Worm (Caenorhabditis elegans) whole organism, L2 larva: ENCODE measurements around the gene T27E4.7.

Experiments used
- C34F6.9 ChIP-seq: fragments of 150-350 bp; optimal IDR thresholded peaks from 2 replicates; lab custom pipeline; 2014; ENCODE audit warnings: missing biosample characterization, missing genetic modification characterization
- F13H6.1 ChIP-seq: sonication (generic microtip); optimal IDR thresholded peaks from 2 replicates; lab custom pipeline; 2016; ENCODE audit warnings: missing genetic modification characterization, missing compliant biosample characterization
- Y55F3AM.14 ChIP-seq: fragments of 200-800 bp; sonication (Bioruptor generic); optimal IDR thresholded peaks from 2 replicates; lab custom pipeline; 2018; ENCODE audit warnings: mild to moderate bottlenecking, missing genetic modification characterization, missing compliant biosample characterization
- ama-1 ChIP-seq: fragments of 150-350 bp; optimal IDR thresholded peaks from 2 replicates; lab custom pipeline; 2018; ENCODE audit warnings: inconsistent platforms
- blmp-1 ChIP-seq: sonication (generic microtip); optimal IDR thresholded peaks from 2 replicates; lab custom pipeline; 2017; ENCODE audit warnings: missing genetic modification characterization, mild to moderate bottlenecking, missing compliant biosample characterization, antibody characterized with exemption, moderate library complexity; ENCODE audit not compliant: insufficient read depth
- ceh-16 ChIP-seq: fragments of 150-350 bp; optimal IDR thresholded peaks from 2 replicates; lab custom pipeline; 2014; ENCODE audit warnings: missing biosample characterization, missing genetic modification characterization
- crh-2 ChIP-seq: sonication (generic microtip); optimal IDR thresholded peaks from 2 replicates; lab custom pipeline; 2017; ENCODE audit warnings: missing biosample characterization, missing genetic modification characterization
- egl-27 ChIP-seq: sonication (generic microtip); optimal IDR thresholded peaks from 3 replicates; lab custom pipeline; 2017; ENCODE audit warnings: missing biosample characterization, missing genetic modification reagents, missing genetic modification characterization
- elt-3 ChIP-seq: sonication (generic microtip); optimal IDR thresholded peaks from 2 replicates; lab custom pipeline; 2017; ENCODE audit warnings: missing biosample characterization, missing genetic modification characterization
- fos-1 ChIP-seq: fragments of 150-350 bp; optimal IDR thresholded peaks from 2 replicates; lab custom pipeline; 2014; ENCODE audit warnings: missing biosample characterization, missing genetic modification characterization
- lin-11 ChIP-seq: fragments of 150-350 bp; sonication (generic microtip); optimal IDR thresholded peaks from 2 replicates; lab custom pipeline; 2014; ENCODE audit warnings: missing biosample characterization, missing genetic modification characterization, inconsistent platforms, mixed read lengths
- lsy-2 ChIP-seq, 2 experiments: fragments of 150-350 bp in 1 of 2; sonication (generic microtip) in 1 of 2; optimal IDR thresholded peaks; 2 replicates each; lab custom pipeline; 2014 to 2017; ENCODE audit warnings: missing biosample characterization in 2 of 2, missing genetic modification characterization in 2 of 2
- mab-5 ChIP-seq: fragments of 150-350 bp; optimal IDR thresholded peaks from 2 replicates; lab custom pipeline; 2014; ENCODE audit warnings: missing biosample characterization, missing genetic modification characterization
- mdl-1 ChIP-seq, 2 experiments: fragments of 150-350 bp in 1 of 2; sonication (generic microtip) in 1 of 2; optimal IDR thresholded peaks; 2 replicates each; lab custom pipeline; 2017; ENCODE audit warnings: missing biosample characterization in 2 of 2, missing genetic modification characterization in 2 of 2
- nhr-129 ChIP-seq: fragments of 150-350 bp; optimal IDR thresholded peaks from 2 replicates; lab custom pipeline; 2014; ENCODE audit warnings: missing biosample characterization, missing genetic modification characterization
- nhr-21 ChIP-seq: fragments of 150-350 bp; optimal IDR thresholded peaks from 2 replicates; lab custom pipeline; 2014; ENCODE audit warnings: missing biosample characterization, missing genetic modification characterization
- nhr-237 ChIP-seq: fragments of 150-350 bp; optimal IDR thresholded peaks from 2 replicates; lab custom pipeline; 2014; ENCODE audit warnings: missing biosample characterization, missing genetic modification characterization
- nhr-25 ChIP-seq: fragments of 150-350 bp; sonication (generic microtip); optimal IDR thresholded peaks from 3 replicates; lab custom pipeline; 2014; ENCODE audit warnings: missing biosample characterization, missing genetic modification characterization
- skn-1 ChIP-seq: sonication (generic microtip); optimal IDR thresholded peaks from 2 replicates; lab custom pipeline; 2017; ENCODE audit warnings: missing biosample characterization, missing genetic modification characterization
- sma-3 ChIP-seq: sonication (generic microtip); optimal IDR thresholded peaks from 2 replicates; lab custom pipeline; 2016; ENCODE audit warnings: missing genetic modification reagents, missing genetic modification characterization, missing compliant biosample characterization
- sma-9 ChIP-seq, 2 experiments: fragments of 150-350 bp in 1 of 2; sonication (generic microtip) in 1 of 2; optimal IDR thresholded peaks; 2 replicates each; lab custom pipeline; 2014 to 2016; ENCODE audit warnings: missing genetic modification characterization in 2 of 2, mild to moderate bottlenecking in 1 of 2, missing biosample characterization in 1 of 2, missing compliant biosample characterization in 1 of 2, missing genetic modification reagents in 1 of 2, moderate library complexity in 1 of 2
- snpc-4 ChIP-seq: fragments of 150-350 bp; optimal IDR thresholded peaks from 2 replicates; lab custom pipeline; 2014; ENCODE audit warnings: missing biosample characterization, missing genetic modification characterization
- unc-55 ChIP-seq: fragments of 150-350 bp; sonication (generic microtip); optimal IDR thresholded peaks from 3 replicates; lab custom pipeline; 2014; ENCODE audit warnings: missing biosample characterization, missing genetic modification reagents, missing genetic modification characterization
- unc-62 ChIP-seq: fragments of 150-350 bp; optimal IDR thresholded peaks from 2 replicates; lab custom pipeline; 2014; ENCODE audit warnings: missing biosample characterization, missing genetic modification reagents, missing genetic modification characterization
- zag-1 ChIP-seq: fragments of 150-350 bp; optimal IDR thresholded peaks from 2 replicates; lab custom pipeline; 2014; ENCODE audit warnings: missing biosample characterization, missing genetic modification characterization
- ztf-1 ChIP-seq: fragments of 200-800 bp; sonication (Bioruptor generic); conservative IDR thresholded peaks from 2 replicates; pipeline ENCODE4 v1.3.6; 2022; ENCODE audit warnings: missing genetic modification characterization, missing compliant biosample characterization

T27E4.7 gene

ce11 chrV:9094060-9094628 lies 18.0 kb upstream of the T27E4.7 start (continued):
- TF ChIP-seq mab-5 = no peak
- TF ChIP-seq nhr-237 (tag; lab: Kevin White, UChicago) = no peak

- TF ChIP-seq nhr-129 (tag; lab: Kevin White, UChicago) = peak; percentile 24
- peak; percentile 40 for TF ChIP-seq C34F6.9
- TF ChIP-seq ztf-1 (GFP tag; lab: Robert Waterston, UW) = no peak
- peak; percentile 53 for TF ChIP-seq unc-55 (GFP tag; lab: Kevin White, UChicago)
- peak in 1 of 2 experiments; percentile 4 for TF ChIP-seq lsy-2 (tag; optimal IDR thresholded peaks at IDR 0.05; lab: Kevin White, UChicago)
- TF ChIP-seq sma-9 (GFP tag; optimal IDR thresholded peaks at IDR 0.05; lab: Kevin White, UChicago) = peak; percentile 28
- no peak for TF ChIP-seq sma-9 (tag; optimal IDR thresholded peaks at IDR 0.05; lab: Kevin White, UChicago)
- no peak for TF ChIP-seq nhr-237 (tag; lab: Kevin White, UChicago)
- peak; percentile 53 for TF ChIP-seq zag-1 (tag; lab: Kevin White, UChicago)
- TF ChIP-seq, all 48 proteins: peak for 6
These were observed 16.1 kb upstream of the T27E4.7 start, which contains the start of gene T27E4.1 for ce11 chrV:9092209-9092608. Gene T27E4.1, plus strand, starts transcription at chrV:9092345.

ce11 chrV:9090824-9091798 lies 15.0 kb upstream of the T27E4.7 start:
- peak; percentile 18 for TF ChIP-seq snpc-4 (tag; lab: Kevin White, UChicago)

ce11 chrV:9088758-9089157 lies 12.6 kb upstream of the T27E4.7 start:
- TF ChIP-seq C34F6.9 (peak; percentile 47), elt-3 (no peak), ama-1 (lab: Kevin White, UChicago) (peak; percentile 96)
- TF ChIP-seq, all 48 proteins: peak for 2

- TF ChIP-seq nhr-21 = peak; percentile 71
- peak in 1 of 2 experiments; percentile 7 for TF ChIP-seq mdl-1 (tag; optimal IDR thresholded peaks at IDR 0.05; lab: Kevin White, UChicago)
- peak; percentile 63 for TF ChIP-seq nhr-25
- TF ChIP-seq skn-1 (tag; lab: Kevin White, UChicago) = no peak
- TF ChIP-seq ama-1 (lab: Kevin White, UChicago) = no peak
- peak; percentile 24 for TF ChIP-seq egl-27 (tag; lab: Kevin White, UChicago)
- TF ChIP-seq fos-1 (tag; lab: Kevin White, UChicago) = peak; percentile 76
- peak; percentile 56 for TF ChIP-seq sma-9 (GFP tag; optimal IDR thresholded peaks at IDR 0.05; lab: Kevin White, UChicago)
- no peak for TF ChIP-seq sma-9 (tag; optimal IDR thresholded peaks at IDR 0.05; lab: Kevin White, UChicago)
- TF ChIP-seq crh-2 (tag; lab: Kevin White, UChicago) = peak; percentile 16
- TF ChIP-seq sma-3 = peak; percentile 92
These were observed 9.7 kb upstream of the T27E4.7 start for ce11 chrV:9085845-9086244.

ce11 chrV:9084252-9084651 lies 8.1 kb upstream of the T27E4.7 start:
- TF ChIP-seq Y55F3AM.14 (GFP tag; lab: Kevin White, UChicago) = no peak
- no peak for TF ChIP-seq ceh-16
- no peak for TF ChIP-seq elt-3
- TF ChIP-seq unc-62 (GFP tag; lab: Kevin White, UChicago) = no peak
- TF ChIP-seq nhr-129 (tag; lab: Kevin White, UChicago) = no peak
- peak; percentile 68 for TF ChIP-seq sma-9 (GFP tag; optimal IDR thresholded peaks at IDR 0.05; lab: Kevin White, UChicago)
- no peak for TF ChIP-seq sma-9 (tag; optimal IDR thresholded peaks at IDR 0.05; lab: Kevin White, UChicago)
- TF ChIP-seq blmp-1 (tag; lab: Kevin White, UChicago) = no peak
- peak; percentile 17 for TF ChIP-seq sma-3
- TF ChIP-seq lin-11 (tag; lab: Kevin White, UChicago) = no peak
- no peak for TF ChIP-seq ztf-1 (GFP tag; lab: Robert Waterston, UW)
- TF ChIP-seq lsy-2 (tag; optimal IDR thresholded peaks at IDR 0.05; lab: Kevin White, UChicago) = no peak
- TF ChIP-seq F13H6.1 (tag; lab: Kevin White, UChicago) = no peak
- no peak for TF ChIP-seq mab-5
